Worm (Caenorhabditis elegans) whole organism, early embryonic: ENCODE data around the gene srh-211.

Source experiments
- ama-1 ChIP-seq: fragments of 150-350 bp; optimal IDR thresholded peaks from 2 replicates; lab custom pipeline; 2014
- ceh-13 ChIP-seq: fragments of 200-800 bp; sonication (Bioruptor generic); optimal IDR thresholded peaks from 2 replicates; lab custom pipeline; 2018; ENCODE audit warnings: mild to moderate bottlenecking, missing genetic modification characterization, missing compliant biosample characterization
- ets-7 ChIP-seq: sonication (generic microtip); optimal IDR thresholded peaks from 2 replicates; lab custom pipeline; 2016; ENCODE audit warnings: missing genotype, missing genetic modification characterization, missing compliant biosample characterization
- flt-1 ChIP-seq: fragments of 200-800 bp; sonication (Bioruptor generic); IDR thresholded peaks from 2 replicates; pipeline ENCODE4 v1.3.6; 2022; ENCODE audit warnings: missing genetic modification characterization, missing compliant biosample characterization
- hnd-1 ChIP-seq: sonication (generic microtip); optimal IDR thresholded peaks from 2 replicates; lab custom pipeline; 2016; ENCODE audit warnings: missing genetic modification characterization, missing compliant biosample characterization
- pes-1 ChIP-seq: fragments of 200-800 bp; sonication (Bioruptor generic); IDR thresholded peaks from 2 replicates; pipeline ENCODE4 v1.3.6; 2022; ENCODE audit warnings: missing genetic modification reagents, missing genetic modification characterization, missing compliant biosample characterization
- sea-1 ChIP-seq: fragments of 200-800 bp; sonication (Bioruptor generic); conservative IDR thresholded peaks from 2 replicates; pipeline ENCODE4 v1.3.6; 2022; ENCODE audit warnings: missing genetic modification characterization, missing compliant biosample characterization
- tbx-11 ChIP-seq: fragments of 200-800 bp; sonication (Bioruptor generic); IDR thresholded peaks from 2 replicates; pipeline ENCODE4 v1.3.6; 2022; ENCODE audit warnings: missing genetic modification characterization, missing compliant biosample characterization

ce11 chrV:4035811-4036210 is 45.4 kb downstream of the srh-211 start, which contains the start of gene C49G7.13:
- no peak for TF ChIP-seq ama-1 (lab: Kevin White, UChicago)
- TF ChIP-seq pes-1: no peak
- no peak for TF ChIP-seq tbx-11
- TF ChIP-seq sea-1 (GFP tag; lab: Robert Waterston, UW): no peak
- no peak for TF ChIP-seq hnd-1 (tag; lab: Kevin White, UChicago)
- no peak for TF ChIP-seq flt-1 (GFP tag; lab: Robert Waterston, UW)
- no peak for TF ChIP-seq ets-7 (tag; lab: Kevin White, UChicago)
- TF ChIP-seq ceh-13 (GFP tag; lab: Kevin White, UChicago): no peak
